Worm (Caenorhabditis elegans): ENCODE data around the gene F20G2.6.

DNA sequence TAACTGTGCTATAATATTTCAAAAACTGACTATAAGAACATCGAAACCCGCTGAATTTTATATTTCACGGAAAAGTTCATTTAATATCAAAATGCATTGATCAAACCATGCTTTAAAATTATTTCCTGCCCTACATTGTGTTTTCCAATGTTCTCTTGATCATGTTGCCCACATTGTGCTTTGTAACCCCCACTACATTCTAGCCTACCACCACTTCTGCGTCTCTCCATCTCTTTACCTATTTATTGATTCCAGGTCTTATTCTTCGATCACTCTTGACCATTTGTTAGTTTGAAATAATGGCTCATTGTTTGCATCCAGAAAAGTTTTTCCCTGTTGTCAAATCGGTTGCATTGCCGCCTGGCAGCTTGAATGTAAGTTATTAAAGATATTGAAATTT is 19.3 kb downstream of the F20G2.6 start, which contains the start of gene decr-1.1:
- TF ChIP-seq aly-2 (tag; optimal IDR thresholded peaks at IDR 0.05) (no peak), unc-55 (GFP tag; optimal IDR thresholded peaks at IDR 0.05) (no peak), nhr-237 (tag; optimal IDR thresholded peaks at IDR 0.05) (no peak), fos-1 (tag; optimal IDR thresholded peaks at IDR 0.05) (peak; percentile 26), elt-3 (tag; optimal IDR thresholded peaks at IDR 0.05) (no peak), ztf-11 (tag; optimal IDR thresholded peaks at IDR 0.05) (no peak), nhr-12 (tag; optimal IDR thresholded peaks at IDR 0.05) (no peak), lsy-2 (tag; optimal IDR thresholded peaks at IDR 0.05) (no peak), unc-39 (tag; optimal IDR thresholded peaks at IDR 0.05) (no peak), mab-5 (tag; optimal IDR thresholded peaks at IDR 0.05) (no peak), ama-1 (optimal IDR thresholded peaks at IDR 0.05) (no peak), ceh-82 (tag; optimal IDR thresholded peaks at IDR 0.05) (no peak)
